Fruit fly (Drosophila melanogaster): Measurements from ENCODE around the gene CG14739.
A peak's percentile ranks its signal among the peaks of the same experiment; 100 is the strongest.

DNA sequence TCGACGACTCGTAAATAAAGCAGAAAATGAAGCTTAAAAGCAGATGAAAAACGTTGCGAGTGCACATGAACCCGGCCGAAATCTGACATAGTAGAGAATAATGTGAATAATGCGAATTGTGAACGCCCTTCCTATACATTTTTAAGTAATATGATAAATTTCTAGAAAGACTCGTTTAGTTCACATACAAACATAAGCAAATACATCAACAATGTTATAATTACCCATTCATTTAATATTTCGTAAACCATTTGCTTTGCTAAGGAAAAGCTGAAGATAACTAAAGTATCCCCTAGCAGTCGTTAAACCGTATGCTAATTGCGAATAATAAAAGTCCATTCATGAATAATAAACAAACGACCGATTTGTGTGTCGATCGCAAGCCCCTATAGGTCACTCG lies 34.5 kb upstream of the CG14739 start:
- TF ChIP-seq CG2120 (GFP tag; optimal IDR thresholded peaks at IDR 0.05) (peak; percentile 66), CG6654 (GFP tag; optimal IDR thresholded peaks at IDR 0.05) (no peak), Max (GFP tag; optimal IDR thresholded peaks at IDR 0.05) (no peak), CG11696 (GFP tag; IDR thresholded peaks at IDR 0.05) (no peak), ATbp (GFP tag; optimal IDR thresholded peaks at IDR 0.05) (no peak), chif (GFP tag; optimal IDR thresholded peaks at IDR 0.05) (no peak)
